Fruit fly (Drosophila melanogaster): ENCODE data around the gene CG9636.

DNA sequence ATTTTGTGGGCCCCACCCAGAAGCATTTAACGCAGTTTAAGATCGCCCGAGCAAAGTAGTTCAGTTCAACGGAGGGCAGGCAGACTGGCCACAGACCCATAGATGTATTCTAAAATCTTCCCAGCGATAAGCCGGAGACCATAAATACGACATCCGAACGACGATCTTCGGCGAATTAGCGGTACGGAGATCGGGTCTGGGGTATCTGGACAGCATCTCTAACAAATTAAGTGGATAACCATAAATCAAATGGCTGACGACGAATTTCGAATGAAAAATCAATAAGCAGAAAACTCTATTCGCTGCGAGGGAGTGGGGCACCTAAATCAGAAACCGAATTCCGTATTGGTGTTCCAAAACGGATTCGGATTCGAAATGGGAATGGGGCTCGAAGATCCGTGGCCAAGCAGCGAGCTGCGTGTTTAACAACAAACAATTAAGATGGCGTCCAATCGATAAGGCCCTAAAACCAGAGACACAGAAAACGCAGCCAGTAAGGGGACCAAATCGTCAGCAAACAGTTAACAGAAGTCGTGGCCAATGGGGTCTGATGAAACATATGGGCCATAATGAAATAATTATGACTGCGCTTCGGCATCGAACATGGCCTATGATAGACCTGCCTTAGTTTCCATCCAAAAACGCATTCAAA lies 32.6 kb downstream of the CG9636 start:
- TF ChIP-seq Hmx (GFP tag; optimal IDR thresholded peaks at IDR 0.05) (no peak), CG4617 (GFP tag; optimal IDR thresholded peaks at IDR 0.05; ENCODE audit: borderline replicate concordance) (no peak)

Data from whole organism, embryonic.